Worm (Caenorhabditis elegans) whole organism, L3 larva: ENCODE measurements around the gene rcs-1.
A peak's percentile ranks its signal among the peaks of the same experiment; 100 is the strongest.

Source experiments
- R02D3.7 ChIP-seq: fragments of 150-350 bp; optimal IDR thresholded peaks from 2 replicates; lab custom pipeline; 2014; ENCODE audit warnings: missing biosample characterization, missing genetic modification characterization
- ZK546.5 ChIP-seq: sonication (generic microtip); optimal IDR thresholded peaks from 2 replicates; lab custom pipeline; 2017; ENCODE audit warnings: missing biosample characterization, missing genetic modification characterization
- aly-2 ChIP-seq: fragments of 150-350 bp; optimal IDR thresholded peaks from 2 replicates; lab custom pipeline; 2014; ENCODE audit warnings: missing biosample characterization, missing genetic modification characterization
- ama-1 ChIP-seq: fragments of 150-350 bp; optimal IDR thresholded peaks from 2 replicates; lab custom pipeline; 2018
- ceh-16 ChIP-seq: sonication (generic microtip); optimal IDR thresholded peaks from 2 replicates; lab custom pipeline; 2017; ENCODE audit warnings: missing biosample characterization, missing genetic modification characterization
- ceh-28 ChIP-seq: fragments of 150-350 bp; optimal IDR thresholded peaks from 2 replicates; lab custom pipeline; 2014; ENCODE audit warnings: missing biosample characterization, missing genetic modification reagents, missing genetic modification characterization
- ceh-82 ChIP-seq: fragments of 150-350 bp; optimal IDR thresholded peaks from 2 replicates; lab custom pipeline; 2014; ENCODE audit warnings: missing biosample characterization, missing genetic modification characterization
- ceh-9 ChIP-seq: sonication (generic microtip); optimal IDR thresholded peaks from 2 replicates; lab custom pipeline; 2018; ENCODE audit warnings: missing biosample characterization, missing genetic modification characterization
- daf-12 ChIP-seq: fragments of 150-350 bp; optimal IDR thresholded peaks from 2 replicates; lab custom pipeline; 2014; ENCODE audit warnings: missing biosample characterization, missing genetic modification reagents, missing genetic modification characterization
- egl-27 ChIP-seq: sonication (generic microtip); optimal IDR thresholded peaks from 4 replicates; lab custom pipeline; 2017; ENCODE audit warnings: missing biosample characterization, missing genetic modification reagents, missing genetic modification characterization
- egl-5 ChIP-seq: fragments of 150-350 bp; optimal IDR thresholded peaks from 2 replicates; lab custom pipeline; 2017; ENCODE audit warnings: missing biosample characterization, missing genetic modification reagents, missing genetic modification characterization, inconsistent platforms
- elt-1 ChIP-seq: fragments of 150-350 bp; optimal IDR thresholded peaks from 2 replicates; lab custom pipeline; 2014; ENCODE audit warnings: missing biosample characterization, missing genetic modification characterization
- elt-2 ChIP-seq: sonication (generic microtip); optimal IDR thresholded peaks from 2 replicates; lab custom pipeline; 2016; ENCODE audit warnings: missing genetic modification reagents, mild to moderate bottlenecking, missing genetic modification characterization, missing compliant biosample characterization
- elt-3 ChIP-seq, 3 experiments: fragments of 150-350 bp in 1 of 3; sonication (generic microtip) in 2 of 3; optimal IDR thresholded peaks; 2 replicates in 2 of 3; 4 replicates in 1 of 3; lab custom pipeline; 2014 to 2017; ENCODE audit warnings: missing biosample characterization in 3 of 3, missing genetic modification characterization in 3 of 3
- eor-1 ChIP-seq, 2 experiments: fragments of 150-350 bp; optimal IDR thresholded peaks; 2 replicates each; lab custom pipeline; 2014 to 2018; ENCODE audit warnings: missing biosample characterization in 2 of 2, missing genetic modification characterization in 2 of 2
- fkh-10 ChIP-seq: sonication (generic microtip); optimal IDR thresholded peaks from 2 replicates; lab custom pipeline; 2017; ENCODE audit warnings: missing biosample characterization, missing genetic modification reagents, missing genetic modification characterization
- fkh-2 ChIP-seq: fragments of 150-350 bp; optimal IDR thresholded peaks from 2 replicates; lab custom pipeline; 2014; ENCODE audit warnings: missing biosample characterization, missing genetic modification reagents, missing genetic modification characterization
- fos-1 ChIP-seq: fragments of 150-350 bp; optimal IDR thresholded peaks from 2 replicates; lab custom pipeline; 2014; ENCODE audit warnings: missing biosample characterization, missing genetic modification characterization
- hmg-11 ChIP-seq: sonication (generic microtip); optimal IDR thresholded peaks from 2 replicates; lab custom pipeline; 2016; ENCODE audit warnings: missing genetic modification characterization, missing compliant biosample characterization
- jun-1 ChIP-seq: fragments of 150-350 bp; optimal IDR thresholded peaks from 2 replicates; lab custom pipeline; 2014; ENCODE audit warnings: missing biosample characterization, missing genetic modification reagents, missing genetic modification characterization
- lin-15B ChIP-seq: fragments of 150-350 bp; optimal IDR thresholded peaks from 2 replicates; lab custom pipeline; 2014; ENCODE audit warnings: missing biosample characterization, missing genetic modification characterization
- lin-39 ChIP-seq: fragments of 150-350 bp; optimal IDR thresholded peaks from 2 replicates; lab custom pipeline; 2018; ENCODE audit warnings: missing biosample characterization, missing genetic modification reagents, missing genetic modification characterization
- lsy-12 ChIP-seq: sonication (generic microtip); optimal IDR thresholded peaks from 2 replicates; lab custom pipeline; 2016; ENCODE audit warnings: mild to moderate bottlenecking, missing genetic modification characterization, missing compliant biosample characterization
- mdl-1 ChIP-seq: fragments of 150-350 bp; optimal IDR thresholded peaks from 2 replicates; lab custom pipeline; 2014; ENCODE audit warnings: missing biosample characterization, missing genetic modification characterization
- mml-1 ChIP-seq: fragments of 150-350 bp; sonication (generic microtip); optimal IDR thresholded peaks from 3 replicates; lab custom pipeline; 2014; ENCODE audit warnings: missing biosample characterization, missing genetic modification characterization
- nfya-1 ChIP-seq: sonication (generic microtip); optimal IDR thresholded peaks from 2 replicates; lab custom pipeline; 2017; ENCODE audit warnings: missing genetic modification characterization, mild to moderate bottlenecking, missing compliant biosample characterization, antibody characterized with exemption, moderate library complexity; ENCODE audit not compliant: insufficient read depth
- nhr-11 ChIP-seq: fragments of 150-350 bp; optimal IDR thresholded peaks from 2 replicates; lab custom pipeline; 2014; ENCODE audit warnings: missing biosample characterization, missing genetic modification characterization
- nhr-12 ChIP-seq: fragments of 150-350 bp; optimal IDR thresholded peaks from 2 replicates; lab custom pipeline; 2014; ENCODE audit warnings: missing biosample characterization, missing genetic modification characterization
- nhr-23 ChIP-seq: fragments of 150-350 bp; optimal IDR thresholded peaks from 2 replicates; lab custom pipeline; 2014; ENCODE audit warnings: missing biosample characterization, missing genetic modification reagents, missing genetic modification characterization
- nhr-237 ChIP-seq: fragments of 150-350 bp; optimal IDR thresholded peaks from 2 replicates; lab custom pipeline; 2014; ENCODE audit warnings: missing biosample characterization, missing genetic modification characterization
- nhr-25 ChIP-seq: sonication (generic microtip); optimal IDR thresholded peaks from 2 replicates; lab custom pipeline; 2017; ENCODE audit warnings: missing biosample characterization, missing genetic modification characterization
- nhr-28 ChIP-seq: fragments of 150-350 bp; optimal IDR thresholded peaks from 2 replicates; lab custom pipeline; 2014; ENCODE audit warnings: missing biosample characterization, missing genetic modification characterization
- nhr-43 ChIP-seq: sonication (generic microtip); optimal IDR thresholded peaks from 2 replicates; lab custom pipeline; 2016; ENCODE audit warnings: mild to moderate bottlenecking, missing genetic modification characterization, missing compliant biosample characterization; ENCODE audit not compliant: poor library complexity, severe bottlenecking
- nhr-67 ChIP-seq: fragments of 150-350 bp; optimal IDR thresholded peaks from 2 replicates; lab custom pipeline; 2014; ENCODE audit warnings: missing biosample characterization, missing genetic modification characterization
- nhr-76 ChIP-seq: fragments of 150-350 bp; sonication (generic microtip); optimal IDR thresholded peaks from 5 replicates; lab custom pipeline; 2014; ENCODE audit warnings: missing biosample characterization, missing genetic modification characterization
- nhr-77 ChIP-seq: fragments of 150-350 bp; optimal IDR thresholded peaks from 2 replicates; lab custom pipeline; 2014; ENCODE audit warnings: missing biosample characterization, missing genetic modification characterization
- pha-4 ChIP-seq: fragments of 150-350 bp; optimal IDR thresholded peaks from 2 replicates; lab custom pipeline; 2014; ENCODE audit warnings: missing biosample characterization, missing genetic modification reagents, missing genetic modification characterization
- pqm-1 ChIP-seq: fragments of 150-350 bp; optimal IDR thresholded peaks from 2 replicates; lab custom pipeline; 2017; ENCODE audit warnings: missing biosample characterization, missing genetic modification characterization, inconsistent platforms
- sea-2 ChIP-seq: fragments of 150-350 bp; sonication (generic microtip); optimal IDR thresholded peaks from 4 replicates; lab custom pipeline; 2014; ENCODE audit warnings: missing biosample characterization, missing genetic modification reagents, missing genetic modification characterization
- skn-1 ChIP-seq: fragments of 150-350 bp; optimal IDR thresholded peaks from 2 replicates; lab custom pipeline; 2014; ENCODE audit warnings: missing biosample characterization, missing genetic modification characterization
- snpc-4 ChIP-seq: fragments of 150-350 bp; optimal IDR thresholded peaks from 2 replicates; lab custom pipeline; 2014; ENCODE audit warnings: missing biosample characterization, missing genetic modification characterization
- tbx-2 ChIP-seq: sonication (generic microtip); optimal IDR thresholded peaks from 2 replicates; lab custom pipeline; 2016; ENCODE audit warnings: mild to moderate bottlenecking, missing genetic modification characterization, missing compliant biosample characterization
- unc-39 ChIP-seq: sonication (generic microtip); optimal IDR thresholded peaks from 4 replicates; lab custom pipeline; 2017; ENCODE audit warnings: missing biosample characterization, missing genetic modification characterization
- unc-62 ChIP-seq: fragments of 150-350 bp; sonication (generic microtip); optimal IDR thresholded peaks from 4 replicates; lab custom pipeline; 2014; ENCODE audit warnings: missing biosample characterization, missing genetic modification reagents, missing genetic modification characterization
- zag-1 ChIP-seq: fragments of 150-350 bp; optimal IDR thresholded peaks from 2 replicates; lab custom pipeline; 2014; ENCODE audit warnings: missing biosample characterization, missing genetic modification characterization
- ztf-11 ChIP-seq: fragments of 150-350 bp; optimal IDR thresholded peaks from 2 replicates; lab custom pipeline; 2014; ENCODE audit warnings: missing biosample characterization, missing genetic modification characterization
- ztf-4 ChIP-seq: fragments of 150-350 bp; optimal IDR thresholded peaks from 2 replicates; lab custom pipeline; 2014; ENCODE audit warnings: missing biosample characterization, missing genetic modification characterization

The rcs-1 gene

DNA sequence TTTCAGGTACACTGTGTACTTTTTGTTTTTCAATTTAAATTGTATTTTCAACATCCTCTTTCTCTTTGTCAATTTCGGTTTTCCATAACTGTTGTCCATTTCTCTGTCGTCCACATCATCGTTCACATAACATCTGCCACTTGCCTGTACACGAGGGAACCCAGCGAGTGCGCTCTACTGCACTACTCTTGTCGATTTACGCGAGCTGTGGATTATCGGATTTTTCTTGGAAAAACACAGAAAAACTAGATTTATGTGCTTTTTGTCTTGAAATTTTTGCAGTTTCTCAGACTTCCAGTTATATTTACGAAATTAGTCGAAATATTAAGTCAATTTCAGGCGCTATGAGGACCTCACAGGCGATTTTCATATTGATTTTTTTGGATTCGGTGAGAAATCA is 36.5 kb downstream of the rcs-1 start, which contains the start of gene chup-1:
chup-1 (plus strand) TSS at position 340 of the 400 bp plus-strand sequence.
- no peak for TF ChIP-seq elt-3 (tag; optimal IDR thresholded peaks at IDR 0.05; lab: Kevin White, UChicago)
- no peak for TF ChIP-seq lsy-12 (tag; lab: Kevin White, UChicago)
- no peak for TF ChIP-seq fkh-10 (GFP tag; lab: Kevin White, UChicago)
- peak; percentile 41 for TF ChIP-seq nfya-1 (tag; lab: Kevin White, UChicago)
- peak; percentile 22 for TF ChIP-seq elt-2 (tag; lab: Kevin White, UChicago)
- TF ChIP-seq mdl-1 (tag; lab: Kevin White, UChicago), result no peak
- no peak for TF ChIP-seq aly-2 (tag; lab: Kevin White, UChicago)
- TF ChIP-seq nhr-28 (tag; lab: Kevin White, UChicago), result no peak
- TF ChIP-seq sea-2 (GFP tag; lab: Kevin White, UChicago), result no peak
- TF ChIP-seq ztf-4, result no peak
- TF ChIP-seq snpc-4 (tag; lab: Kevin White, UChicago), result peak; percentile 18
- no peak for TF ChIP-seq nhr-25 (tag; lab: Kevin White, UChicago)
- no peak for TF ChIP-seq fkh-2 (tag; lab: Kevin White, UChicago)
- no peak for TF ChIP-seq ceh-82 (tag; lab: Kevin White, UChicago)
- no peak for TF ChIP-seq nhr-237 (tag; lab: Kevin White, UChicago)
- no peak for TF ChIP-seq nhr-23 (tag; lab: Kevin White, UChicago)
- peak; percentile 46 for TF ChIP-seq lin-39 (tag; lab: Kevin White, UChicago)
- no peak for TF ChIP-seq skn-1 (tag; lab: Kevin White, UChicago)
- no peak for TF ChIP-seq eor-1 (tag; optimal IDR thresholded peaks at IDR 0.05; lab: Kevin White, UChicago)
- no peak for TF ChIP-seq fos-1 (tag; lab: Kevin White, UChicago)
- TF ChIP-seq unc-39 (tag; lab: Kevin White, UChicago), result no peak
- TF ChIP-seq pha-4 (tag; lab: Kevin White, UChicago), result peak; percentile 60
- no peak for TF ChIP-seq zag-1 (tag; lab: Kevin White, UChicago)
- TF ChIP-seq nhr-77 (tag; lab: Kevin White, UChicago), result no peak
- no peak for TF ChIP-seq nhr-76 (tag; lab: Kevin White, UChicago)
- no peak for TF ChIP-seq ztf-11 (tag; lab: Kevin White, UChicago)
- peak; percentile 89 for TF ChIP-seq R02D3.7 (tag; lab: Kevin White, UChicago)
- no peak for TF ChIP-seq unc-62 (GFP tag; lab: Kevin White, UChicago)
- no peak for TF ChIP-seq pqm-1
- TF ChIP-seq hmg-11 (tag; lab: Kevin White, UChicago), result no peak
- no peak for TF ChIP-seq nhr-43 (tag; lab: Kevin White, UChicago)
- TF ChIP-seq jun-1 (tag; lab: Kevin White, UChicago), result no peak
- TF ChIP-seq nhr-67 (tag; lab: Kevin White, UChicago), result no peak
- TF ChIP-seq ceh-28 (tag; lab: Kevin White, UChicago), result no peak
- TF ChIP-seq nhr-11 (tag; lab: Kevin White, UChicago), result no peak
- peak; percentile 33 for TF ChIP-seq egl-5 (tag; lab: Kevin White, UChicago)
- TF ChIP-seq tbx-2 (tag; lab: Kevin White, UChicago), result no peak
- TF ChIP-seq daf-12, result no peak
- TF ChIP-seq lin-15B (tag; lab: Kevin White, UChicago), result peak; percentile 55
- no peak for TF ChIP-seq ceh-16
- no peak for TF ChIP-seq ZK546.5 (tag; lab: Kevin White, UChicago)
- no peak for TF ChIP-seq ama-1 (lab: Kevin White, UChicago)
- TF ChIP-seq elt-1, result no peak
- TF ChIP-seq mml-1 (tag; lab: Kevin White, UChicago), result no peak
- no peak for TF ChIP-seq egl-27 (tag; lab: Kevin White, UChicago)
- no peak for TF ChIP-seq nhr-12
- TF ChIP-seq ceh-9, result no peak
